Fruit fly (Drosophila melanogaster) whole organism, embryonic: ENCODE results near the gene Gr97a.
A peak's percentile ranks its signal among the peaks of the same experiment; 100 is the strongest.

ENCODE experiments used
- Ada2b ChIP-seq: fragments of 200-800 bp; sonication (Bioruptor generic); IDR thresholded peaks from 2 replicates; pipeline ENCODE4 v1.3.6; 2022; ENCODE audit warnings: missing biosample characterization, missing genetic modification characterization
- Antp ChIP-seq: fragments of 200-800 bp; sonication (Bioruptor generic); optimal IDR thresholded peaks from 3 replicates; lab custom pipeline; 2016; ENCODE audit warnings: missing biosample characterization, missing genetic modification characterization
- BtbVII ChIP-seq: fragments of 200-800 bp; sonication (Bioruptor generic); optimal IDR thresholded peaks from 3 replicates; lab custom pipeline; 2017; ENCODE audit warnings: missing biosample characterization, mild to moderate bottlenecking, missing genetic modification characterization
- CG10654 ChIP-seq: fragments of 200-800 bp; sonication (Bioruptor generic); optimal IDR thresholded peaks from 2 replicates; lab custom pipeline; 2016; ENCODE audit warnings: missing biosample characterization, missing genetic modification characterization
- CG11695 ChIP-seq: fragments of 200-800 bp; sonication (Bioruptor generic); IDR thresholded peaks from 3 replicates; pipeline ENCODE4 v1.3.6; 2022; ENCODE audit warnings: missing biosample characterization, missing genetic modification characterization
- CG11696 ChIP-seq: fragments of 200-800 bp; sonication (Bioruptor generic); IDR thresholded peaks from 2 replicates; pipeline ENCODE4 v1.3.6; 2022; ENCODE audit warnings: missing biosample characterization, missing genetic modification characterization
- CG13624 ChIP-seq: fragments of 200-800 bp; sonication (Bioruptor generic); optimal IDR thresholded peaks from 2 replicates; lab custom pipeline; 2016; ENCODE audit warnings: missing biosample characterization, missing genetic modification characterization
- CG13775 ChIP-seq: fragments of 200-800 bp; sonication (Bioruptor generic); optimal IDR thresholded peaks from 3 replicates; lab custom pipeline; 2017; ENCODE audit warnings: missing biosample characterization, mild to moderate bottlenecking, missing genetic modification characterization
- CG15514 ChIP-seq: fragments of 200-800 bp; sonication (Bioruptor generic); optimal IDR thresholded peaks from 3 replicates; lab custom pipeline; 2017; ENCODE audit warnings: missing biosample characterization, missing genetic modification characterization, mild to moderate bottlenecking, moderate library complexity, missing genetic modification reagents
- CG16813 ChIP-seq: fragments of 200-800 bp; sonication (Bioruptor generic); IDR thresholded peaks from 3 replicates; pipeline ENCODE4 v1.3.6; 2022; ENCODE audit warnings: missing biosample characterization, missing genetic modification characterization; ENCODE audit not compliant: partially characterized antibody
- CG1832 ChIP-seq: fragments of 200-800 bp; sonication (Bioruptor generic); optimal IDR thresholded peaks from 2 replicates; lab custom pipeline; 2017; ENCODE audit warnings: missing biosample characterization, mild to moderate bottlenecking, missing genetic modification characterization, inconsistent platforms
- CG4854 ChIP-seq: fragments of 200-800 bp; sonication (Bioruptor generic); optimal IDR thresholded peaks from 2 replicates; lab custom pipeline; 2016; ENCODE audit warnings: missing biosample characterization, missing genetic modification characterization, inconsistent platforms
- CG6272 ChIP-seq: fragments of 200-800 bp; sonication (Bioruptor generic); IDR thresholded peaks from 2 replicates; pipeline ENCODE4 v1.3.6; 2022; ENCODE audit warnings: missing biosample characterization, missing genetic modification characterization
- CG6689 ChIP-seq: fragments of 200-800 bp; sonication (Bioruptor generic); IDR thresholded peaks from 2 replicates; pipeline ENCODE4 v1.3.6; 2022; ENCODE audit warnings: missing biosample characterization, missing genetic modification characterization
- CG7987 ChIP-seq: fragments of 200-800 bp; sonication (Bioruptor generic); optimal IDR thresholded peaks from 2 replicates; lab custom pipeline; 2018; ENCODE audit warnings: missing biosample characterization, mild to moderate bottlenecking, missing genetic modification characterization, moderate library complexity
- CG8089 ChIP-seq: fragments of 200-800 bp; sonication (Bioruptor generic); optimal IDR thresholded peaks from 3 replicates; lab custom pipeline; 2016; ENCODE audit warnings: missing biosample characterization, missing genetic modification characterization
- CG8765 ChIP-seq: fragments of 200-800 bp; sonication (Bioruptor generic); IDR thresholded peaks from 2 replicates; pipeline ENCODE4 v1.3.6; 2022; ENCODE audit warnings: missing biosample characterization, missing genetic modification characterization
- CG9727 ChIP-seq: fragments of 200-800 bp; sonication (Bioruptor generic); optimal IDR thresholded peaks from 3 replicates; lab custom pipeline; 2017; ENCODE audit warnings: missing biosample characterization, mild to moderate bottlenecking, missing genetic modification characterization
- CoRest ChIP-seq: fragments of 200-800 bp; sonication (Bioruptor generic); optimal IDR thresholded peaks from 3 replicates; lab custom pipeline; 2018; ENCODE audit warnings: missing biosample characterization, mild to moderate bottlenecking, missing genetic modification characterization, moderate library complexity
- Dbx ChIP-seq: fragments of 200-800 bp; sonication (Bioruptor generic); IDR thresholded peaks from 3 replicates; pipeline ENCODE4 v1.3.6; 2022; ENCODE audit warnings: missing biosample characterization, missing genetic modification characterization
- Drgx ChIP-seq: fragments of 200-800 bp; sonication (Bioruptor generic); IDR thresholded peaks from 2 replicates; pipeline ENCODE4 v1.3.6; 2022; ENCODE audit warnings: missing biosample characterization, missing genetic modification characterization
- Ets65A ChIP-seq: fragments of 200-800 bp; sonication (Bioruptor generic); peaks from one replicate; lab custom pipeline; 2016; ENCODE audit warnings: missing biosample characterization, missing genetic modification characterization
- Fer2 ChIP-seq: fragments of 200-800 bp; sonication (Bioruptor generic); optimal IDR thresholded peaks from 2 replicates; lab custom pipeline; 2018; ENCODE audit warnings: missing biosample characterization, mild to moderate bottlenecking, missing genetic modification characterization, moderate library complexity
- HmgD ChIP-seq: fragments of 200-800 bp; sonication (Bioruptor generic); optimal IDR thresholded peaks from 3 replicates; lab custom pipeline; 2016; ENCODE audit warnings: missing biosample characterization, missing genetic modification characterization
- Hr3 ChIP-seq: fragments of 200-800 bp; sonication (Bioruptor generic); optimal IDR thresholded peaks from 3 replicates; lab custom pipeline; 2016; ENCODE audit warnings: missing biosample characterization, missing genetic modification characterization
- NC2β ChIP-seq: fragments of 200-800 bp; sonication (Bioruptor generic); optimal IDR thresholded peaks from 2 replicates; lab custom pipeline; 2016; ENCODE audit warnings: missing biosample characterization, missing genetic modification characterization
- NK7.1 ChIP-seq: fragments of 200-800 bp; sonication (Bioruptor generic); optimal IDR thresholded peaks from 3 replicates; lab custom pipeline; 2016; ENCODE audit warnings: missing biosample characterization, missing genetic modification characterization
- PHDP ChIP-seq: fragments of 200-800 bp; sonication (Bioruptor generic); optimal IDR thresholded peaks from 3 replicates; lab custom pipeline; 2018; ENCODE audit warnings: missing biosample characterization, mild to moderate bottlenecking, missing genetic modification characterization, moderate library complexity
- Rx ChIP-seq: fragments of 200-800 bp; sonication (Bioruptor generic); IDR thresholded peaks from 2 replicates; pipeline ENCODE4 v1.3.6; 2022; ENCODE audit warnings: missing biosample characterization, missing genetic modification characterization
- cato ChIP-seq: fragments of 200-800 bp; sonication (Bioruptor generic); optimal IDR thresholded peaks from 2 replicates; lab custom pipeline; 2016; ENCODE audit warnings: missing biosample characterization, missing genetic modification characterization, borderline replicate concordance
- chn ChIP-seq: fragments of 200-800 bp; sonication (Bioruptor generic); optimal IDR thresholded peaks from 2 replicates; lab custom pipeline; 2016; ENCODE audit warnings: missing biosample characterization, missing genetic modification characterization
- ci ChIP-seq: fragments of 200-800 bp; sonication (Bioruptor generic); IDR thresholded peaks from 3 replicates; pipeline ENCODE4 v1.3.6; 2022; ENCODE audit warnings: missing biosample characterization, missing genetic modification characterization
- crp ChIP-seq, 2 experiments: fragments of 200-800 bp; sonication (Bioruptor generic); optimal IDR thresholded peaks; 2 replicates in 1 of 2; 3 replicates in 1 of 2; lab custom pipeline; 2017; ENCODE audit warnings: missing biosample characterization in 2 of 2, missing genetic modification characterization in 2 of 2, mild to moderate bottlenecking in 1 of 2, moderate library complexity in 1 of 2
- da ChIP-seq: fragments of 200-800 bp; sonication (Bioruptor generic); optimal IDR thresholded peaks from 2 replicates; lab custom pipeline; 2016; ENCODE audit warnings: missing biosample characterization, missing genetic modification characterization
- ems ChIP-seq: fragments of 200-800 bp; sonication (Bioruptor generic); optimal IDR thresholded peaks from 3 replicates; lab custom pipeline; 2016; ENCODE audit warnings: missing biosample characterization, missing genetic modification characterization
- eve ChIP-seq, 2 experiments: fragments of >200 bp; optimal IDR thresholded peaks; 2 replicates each; lab custom pipeline; 2017; ENCODE audit warnings: missing biosample characterization in 2 of 2, missing genetic modification characterization in 2 of 2
- fru ChIP-seq: fragments of >200 bp; optimal IDR thresholded peaks from 2 replicates; lab custom pipeline; 2017
- gsb-n ChIP-seq: fragments of 200-800 bp; sonication (Bioruptor generic); optimal IDR thresholded peaks from 3 replicates; lab custom pipeline; 2018; ENCODE audit warnings: missing biosample characterization, mild to moderate bottlenecking, missing genetic modification characterization
- inv ChIP-seq: fragments of 200-800 bp; sonication (Bioruptor generic); IDR thresholded peaks from 2 replicates; pipeline ENCODE4 v1.3.6; 2022; ENCODE audit warnings: missing biosample characterization, missing genetic modification characterization; ENCODE audit not compliant: partially characterized antibody
- kah ChIP-seq: fragments of 200-800 bp; sonication (Bioruptor generic); optimal IDR thresholded peaks from 2 replicates; lab custom pipeline; 2018; ENCODE audit warnings: missing biosample characterization, mild to moderate bottlenecking, missing genetic modification characterization
- maf-S ChIP-seq: fragments of 200-800 bp; sonication (Bioruptor generic); optimal IDR thresholded peaks from 2 replicates; lab custom pipeline; 2016; ENCODE audit warnings: missing biosample characterization, missing genetic modification characterization
- org-1 ChIP-seq: fragments of 200-800 bp; sonication (Bioruptor generic); optimal IDR thresholded peaks from 2 replicates; lab custom pipeline; 2017; ENCODE audit warnings: missing biosample characterization, missing genetic modification characterization
- pan ChIP-seq, 4 experiments: fragments of >200 bp in 3 of 4; fragments of 200-800 bp in 1 of 4; sonication (Bioruptor generic) in 1 of 4; optimal IDR thresholded peaks in 3 of 4; IDR thresholded peaks in 1 of 4; 2 replicates each; pipeline versions ENCODE4 v1.3.6 to Lab custom; 2017 to 2022; ENCODE audit warnings: missing biosample characterization in 2 of 4, missing genetic modification characterization in 2 of 4, mixed read lengths in 1 of 4
- pfk ChIP-seq: fragments of 200-800 bp; sonication (Bioruptor generic); optimal IDR thresholded peaks from 2 replicates; lab custom pipeline; 2018; ENCODE audit warnings: missing biosample characterization, mild to moderate bottlenecking, missing genetic modification characterization, moderate library complexity
- repo ChIP-seq: fragments of 200-800 bp; sonication (Bioruptor generic); optimal IDR thresholded peaks from 2 replicates; lab custom pipeline; 2016; ENCODE audit warnings: missing biosample characterization, missing genetic modification characterization
- run ChIP-seq: fragments of 200-800 bp; sonication (Bioruptor generic); optimal IDR thresholded peaks from 3 replicates; lab custom pipeline; 2018; ENCODE audit warnings: missing biosample characterization, mild to moderate bottlenecking, missing genetic modification characterization
- sc ChIP-seq, 3 experiments: fragments of >200 bp in 2 of 3; fragments of 200-800 bp in 1 of 3; sonication (Bioruptor generic) in 1 of 3; optimal IDR thresholded peaks; 2 replicates in 2 of 3; 3 replicates in 1 of 3; lab custom pipeline; 2017; ENCODE audit warnings: mild to moderate bottlenecking in 1 of 3, missing biosample characterization in 1 of 3, missing genetic modification characterization in 1 of 3, missing genetic modification reagents in 1 of 3
- tin ChIP-seq: fragments of 200-800 bp; sonication (Bioruptor generic); optimal IDR thresholded peaks from 3 replicates; lab custom pipeline; 2016; ENCODE audit warnings: missing biosample characterization, missing genetic modification characterization
- trem ChIP-seq: fragments of 200-800 bp; optimal IDR thresholded peaks from 3 replicates; lab custom pipeline; 2019; ENCODE audit warnings: missing biosample characterization, mild to moderate bottlenecking, missing genetic modification characterization, moderate library complexity
- zfh1 ChIP-seq: fragments of 200-800 bp; sonication (Bioruptor generic); IDR thresholded peaks from 3 replicates; pipeline ENCODE4 v1.3.6; 2022; ENCODE audit warnings: missing biosample characterization, missing genetic modification characterization

Gr97a gene

DNA sequence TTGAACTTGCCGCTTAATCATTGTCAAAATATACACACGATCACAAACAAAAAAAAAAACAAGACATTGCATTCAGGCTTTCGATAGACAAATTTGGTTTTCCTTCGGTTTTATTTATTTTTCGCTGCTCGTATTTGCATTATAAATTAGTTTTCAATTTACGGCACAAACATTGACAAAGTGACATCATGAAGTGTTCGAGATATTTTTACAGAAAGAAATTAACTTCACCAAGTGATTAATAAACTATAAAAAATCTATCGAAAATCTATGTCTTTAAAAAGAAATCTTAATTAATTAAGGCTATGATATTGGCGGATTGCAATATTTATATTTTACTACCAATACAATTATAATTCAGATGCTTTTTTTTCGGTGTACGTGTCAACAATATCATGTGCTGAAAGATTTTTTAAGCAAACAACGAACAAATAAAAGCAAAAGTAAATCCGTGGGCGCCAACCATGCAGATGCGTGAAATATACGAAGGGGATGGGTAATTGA, 42.4 kb downstream of the Gr97a start (continued):
- peak; percentile 69 for TF ChIP-seq CG9727 (GFP tag; lab: Kevin White, UChicago)
- TF ChIP-seq CG8089 (GFP tag; lab: Kevin White, UChicago) = no peak
- TF ChIP-seq NC2β (GFP tag; lab: Kevin White, UChicago) = no peak
- no peak for TF ChIP-seq crp (GFP tag; optimal IDR thresholded peaks at IDR 0.05; lab: Kevin White, UChicago)
- TF ChIP-seq gsb-n (tag; lab: Kevin White, UChicago) = peak; percentile 60
- peak; percentile 32 for TF ChIP-seq kah (GFP tag; lab: Kevin White, UChicago)
- no peak for TF ChIP-seq ems
- no peak for TF ChIP-seq pan (optimal IDR thresholded peaks at IDR 0.05; lab: Kevin White, UChicago)
- TF ChIP-seq pan (GFP tag; optimal IDR thresholded peaks at IDR 0.05 in 1 of 2, IDR thresholded peaks at IDR 0.05 in 1 of 2) = peak in 1 of 2 experiments; percentile 62
- peak; percentile 43 for TF ChIP-seq NK7.1
- peak; percentile 29 for TF ChIP-seq CG15514 (GFP tag; lab: Kevin White, UChicago)
- no peak for TF ChIP-seq cato (GFP tag; lab: Kevin White, UChicago)
- TF ChIP-seq Ada2b (GFP tag; lab: Robert Waterston, UW) = peak; percentile 42; the same call in 1 of the 2 replicates
- TF ChIP-seq zfh1 (GFP tag; lab: Robert Waterston, UW) = peak; percentile 24; the same call in 1 of the 3 replicates
- no peak for TF ChIP-seq da (GFP tag; lab: Kevin White, UChicago)
- TF ChIP-seq fru = no peak
- no peak for TF ChIP-seq CG1832 (GFP tag; lab: Kevin White, UChicago)
- peak; percentile 40 for TF ChIP-seq CG4854 (GFP tag; lab: Kevin White, UChicago)
- no peak for TF ChIP-seq HmgD (GFP tag; lab: Kevin White, UChicago)
- peak; percentile 37 for TF ChIP-seq Fer2 (tag; lab: Kevin White, UChicago)
- no peak for TF ChIP-seq sc (optimal IDR thresholded peaks at IDR 0.05; lab: Kevin White, UChicago)
- TF ChIP-seq sc (GFP tag; optimal IDR thresholded peaks at IDR 0.05; lab: Kevin White, UChicago) = peak; percentile 41
- peak; percentile 43 for TF ChIP-seq CG10654 (GFP tag; lab: Kevin White, UChicago)
- 0 out of 3 replicates have a peak, but pooled peaks have one; percentile 55 for TF ChIP-seq Dbx (GFP tag; lab: Robert Waterston, UW)
- no peak for TF ChIP-seq chn (GFP tag; lab: Kevin White, UChicago)
- peak; percentile 40 for TF ChIP-seq CoRest (tag; lab: Kevin White, UChicago)
- TF ChIP-seq BtbVII (GFP tag; lab: Kevin White, UChicago) = peak; percentile 77
- peak; percentile 14 for TF ChIP-seq tin
- TF ChIP-seq CG11696 = peak; percentile 68
- no peak for TF ChIP-seq maf-S
- no peak for TF ChIP-seq trem (tag; lab: Kevin White, UChicago)
- peak; percentile 58 for TF ChIP-seq CG7987 (GFP tag; lab: Kevin White, UChicago)
- 0 out of 3 replicates have a peak, but pooled peaks have one; percentile 36 for TF ChIP-seq ci (GFP tag; lab: Robert Waterston, UW)
- TF ChIP-seq Ets65A (GFP tag; lab: Kevin White, UChicago) = no peak
- no peak for TF ChIP-seq Drgx (GFP tag; lab: Robert Waterston, UW)
- peak; percentile 50 for TF ChIP-seq CG13624
- TF ChIP-seq CG13775 (GFP tag; lab: Kevin White, UChicago) = no peak
- TF ChIP-seq eve (GFP tag; optimal IDR thresholded peaks at IDR 0.05; lab: Kevin White, UChicago) = no peak
- 0 out of 2 replicates have a peak, but pooled peaks have one; percentile 26 for TF ChIP-seq CG6689 (GFP tag; lab: Robert Waterston, UW)
- peak; percentile 59 for TF ChIP-seq PHDP
- TF ChIP-seq Rx (GFP tag; lab: Robert Waterston, UW) = no peak
- 0 out of 3 replicates have a peak, but pooled peaks have one; percentile 31 for TF ChIP-seq CG11695 (GFP tag; lab: Robert Waterston, UW)
- TF ChIP-seq repo = no peak
- no peak for TF ChIP-seq CG8765 (GFP tag; lab: Robert Waterston, UW)
- TF ChIP-seq run (tag; lab: Kevin White, UChicago) = peak; percentile 67
- no peak for TF ChIP-seq CG6272 (GFP tag; lab: Robert Waterston, UW)
- TF ChIP-seq Hr3 (GFP tag; lab: Kevin White, UChicago) = no peak
- TF ChIP-seq Antp (GFP tag; lab: Kevin White, UChicago) = no peak
- no peak for TF ChIP-seq CG16813 (GFP tag; lab: Robert Waterston, UW)
- TF ChIP-seq pfk = no peak
- TF ChIP-seq inv = no peak
- TF ChIP-seq org-1 (GFP tag; lab: Kevin White, UChicago) = peak; percentile 49
